Fruit fly (Drosophila melanogaster): ENCODE data around the gene Ykt6.

The Ykt6 gene

DNA sequence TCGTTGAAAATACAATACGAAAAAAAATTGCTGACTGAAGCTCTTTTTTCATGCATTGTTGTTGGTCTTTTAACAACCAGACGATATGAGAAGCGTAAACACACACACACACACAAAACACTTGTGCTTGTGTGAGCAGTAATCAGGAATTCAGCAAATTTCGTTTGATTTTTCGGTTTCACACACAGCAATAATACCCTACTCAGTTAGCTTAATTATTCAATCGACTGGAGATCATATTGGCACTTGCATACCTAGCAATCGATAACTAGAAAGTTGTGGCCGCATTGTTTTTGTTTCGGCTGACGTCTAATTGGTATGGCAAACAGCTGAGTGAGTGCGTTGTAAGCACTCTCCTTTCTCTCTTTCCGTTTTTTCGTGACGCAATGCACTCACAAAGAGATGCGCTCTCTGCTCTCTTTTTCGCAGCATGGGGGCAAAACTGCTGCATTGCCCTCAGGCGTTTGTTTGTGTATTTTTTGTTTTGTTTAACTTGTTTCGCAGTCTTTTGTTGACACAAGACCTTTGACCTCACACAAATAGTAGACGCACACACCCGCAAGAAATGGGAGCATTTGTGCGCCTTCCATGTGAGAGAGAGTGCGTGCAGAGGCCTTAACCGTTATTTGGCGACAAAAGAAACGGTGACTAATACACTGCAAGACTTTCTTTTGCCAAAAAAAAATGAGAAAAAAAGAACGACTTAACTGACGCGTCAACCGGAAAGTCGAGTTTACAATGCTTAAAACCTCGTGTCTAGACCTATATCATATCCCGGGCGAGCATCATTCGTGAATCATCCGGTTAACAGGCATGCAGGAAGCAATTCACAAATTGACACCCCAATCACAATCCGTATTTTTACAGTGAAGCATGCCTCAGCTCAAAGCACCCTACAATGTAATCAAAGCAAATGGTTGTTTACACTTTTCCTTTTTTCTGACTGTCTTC lies 24.8 kb downstream of the Ykt6 start (continued):
- TF ChIP-seq CG8632 (GFP tag; optimal IDR thresholded peaks at IDR 0.05) (peak; percentile 36), CG1621 (tag; optimal IDR thresholded peaks at IDR 0.05) (peak; percentile 40), cyc (GFP tag; optimal IDR thresholded peaks at IDR 0.05) (peak; percentile 75), CG3919 (GFP tag; optimal IDR thresholded peaks at IDR 0.05) (peak; percentile 47), CG34406 (GFP tag; optimal IDR thresholded peaks at IDR 0.05) (peak; percentile 49), CG6808 (GFP tag; optimal IDR thresholded peaks at IDR 0.05) (peak; percentile 54), CG11294 (GFP tag; IDR thresholded peaks at IDR 0.05) (no peak), Eip78C (GFP tag) (peak; percentile 89), Hr38 (GFP tag; optimal IDR thresholded peaks at IDR 0.05) (no peak), CG11902 (GFP tag; optimal IDR thresholded peaks at IDR 0.05) (peak; percentile 29), CG4318 (GFP tag; optimal IDR thresholded peaks at IDR 0.05) (peak; percentile 43), CG3032 (tag; optimal IDR thresholded peaks at IDR 0.05) (peak; percentile 54), Met (GFP tag; optimal IDR thresholded peaks at IDR 0.05) (peak; percentile 71), Hr39 (GFP tag; optimal IDR thresholded peaks at IDR 0.05) (peak; percentile 72), CG31627 (GFP tag; optimal IDR thresholded peaks at IDR 0.05) (peak; percentile 75), Sox14 (GFP tag; optimal IDR thresholded peaks at IDR 0.05) (peak; percentile 66), CG6276 (GFP tag; optimal IDR thresholded peaks at IDR 0.05) (peak; percentile 51), CG6163 (GFP tag; IDR thresholded peaks at IDR 0.05) (peak; percentile 76; the same call in 1 of the 3 replicates), Hr4 (GFP tag; optimal IDR thresholded peaks at IDR 0.05) (peak; percentile 68), lz (GFP tag; optimal IDR thresholded peaks at IDR 0.05) (peak; percentile 77), fd85E (GFP tag; optimal IDR thresholded peaks at IDR 0.05) (no peak), salr (GFP tag; optimal IDR thresholded peaks at IDR 0.05) (peak; percentile 17 to 40), vri (GFP tag; optimal IDR thresholded peaks at IDR 0.05) (peak; percentile 88), Sox102F (GFP tag; optimal IDR thresholded peaks at IDR 0.05) (peak; percentile 72), CG16779 (tag; optimal IDR thresholded peaks at IDR 0.05) (peak; percentile 58), Smox (GFP tag; optimal IDR thresholded peaks at IDR 0.05) (peak; percentile 68), eg (GFP tag; IDR thresholded peaks at IDR 0.05) (peak; percentile 69), spab (GFP tag; optimal IDR thresholded peaks at IDR 0.05) (peak; percentile 34), CG6792 (GFP tag; optimal IDR thresholded peaks at IDR 0.05) (peak; percentile 60), CG32006 (GFP tag; optimal IDR thresholded peaks at IDR 0.05) (peak; percentile 71), net (GFP tag; optimal IDR thresholded peaks at IDR 0.05) (peak; percentile 42), achi (GFP tag; optimal IDR thresholded peaks at IDR 0.05) (peak; percentile 65), CG15336 (GFP tag; IDR thresholded peaks at IDR 0.05) (peak; percentile 60), pdm3 (GFP tag; optimal IDR thresholded peaks at IDR 0.05) (peak; percentile 61), CG9139 (GFP tag; optimal IDR thresholded peaks at IDR 0.05) (no peak), fd59A (GFP tag; optimal IDR thresholded peaks at IDR 0.05) (peak; percentile 33), CG7368 (GFP tag; optimal IDR thresholded peaks at IDR 0.05) (peak; percentile 61), CG8319 (GFP tag; optimal IDR thresholded peaks at IDR 0.05) (peak; percentile 40), Eip93F (GFP tag; optimal IDR thresholded peaks at IDR 0.05) (peak; percentile 54), esn (GFP tag; optimal IDR thresholded peaks at IDR 0.05) (peak; percentile 69), Ets96B (tag; optimal IDR thresholded peaks at IDR 0.05) (peak; percentile 43)

DNA sequence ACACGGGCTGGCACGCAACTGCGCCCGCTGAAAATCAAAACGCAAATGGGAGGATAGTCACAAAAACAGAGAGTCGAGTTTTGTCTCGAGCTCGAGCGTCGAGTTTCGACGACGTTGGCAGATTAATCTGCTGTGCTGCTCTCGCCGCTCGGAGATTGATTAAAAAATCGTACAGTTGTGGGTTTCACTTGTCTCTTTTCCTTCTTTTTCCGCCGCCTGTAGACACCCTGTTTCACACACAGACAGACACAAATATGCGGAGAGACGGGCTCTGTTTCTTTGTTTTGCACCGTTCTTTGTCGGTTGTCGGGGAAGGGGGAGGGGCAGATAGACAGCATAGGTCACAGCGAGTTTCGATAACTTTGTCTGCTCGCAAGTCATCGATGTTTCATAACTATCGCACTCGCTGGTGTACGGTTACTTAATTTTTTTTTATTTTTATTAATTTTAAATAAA lies 26.7 kb downstream of the Ykt6 start, which contains the start of gene orion:
TSS of gene orion (minus strand) at position 51 of the 456 bp plus-strand sequence.
- TF ChIP-seq CG8119 (GFP tag; IDR thresholded peaks at IDR 0.05): peak; percentile 73
- peak; percentile 4 for TF ChIP-seq CG6792 (GFP tag; optimal IDR thresholded peaks at IDR 0.05)
- peak; percentile 16 for TF ChIP-seq CG34406 (GFP tag; optimal IDR thresholded peaks at IDR 0.05)
- TF ChIP-seq Gug (GFP tag; IDR thresholded peaks at IDR 0.05): no peak
- TF ChIP-seq esn (GFP tag; optimal IDR thresholded peaks at IDR 0.05): peak; percentile 34
- TF ChIP-seq Ets96B (tag; optimal IDR thresholded peaks at IDR 0.05): peak; percentile 71
- TF ChIP-seq Ets21C (GFP tag; optimal IDR thresholded peaks at IDR 0.05): no peak
- peak; percentile 8 for TF ChIP-seq CG11762 (GFP tag; optimal IDR thresholded peaks at IDR 0.05; ENCODE audit: insufficient read depth)
- TF ChIP-seq CG10669 (GFP tag; optimal IDR thresholded peaks at IDR 0.05): no peak
- TF ChIP-seq CG8319 (GFP tag; optimal IDR thresholded peaks at IDR 0.05): no peak
- peak; percentile 55 for TF ChIP-seq dac (GFP tag; optimal IDR thresholded peaks at IDR 0.05)
- TF ChIP-seq pdm3 (GFP tag; optimal IDR thresholded peaks at IDR 0.05): no peak
- no peak for TF ChIP-seq Met (GFP tag; optimal IDR thresholded peaks at IDR 0.05)
- peak; percentile 17 for TF ChIP-seq lz (GFP tag; optimal IDR thresholded peaks at IDR 0.05)
- TF ChIP-seq spab (GFP tag; optimal IDR thresholded peaks at IDR 0.05): no peak
- TF ChIP-seq dsx (GFP tag; optimal IDR thresholded peaks at IDR 0.05; ENCODE audit: poor library complexity, severe bottlenecking): peak; percentile 87
- no peak for TF ChIP-seq OdsH (GFP tag; optimal IDR thresholded peaks at IDR 0.05)
- no peak for TF ChIP-seq CG10631 (GFP tag; optimal IDR thresholded peaks at IDR 0.05)

Measured in whole organism, prepupa.